Fruit fly (Drosophila melanogaster) whole organism, wandering third instar larva: ENCODE data around the gene Jwa.

Experiments
- Abd-B ChIP-seq: fragments of >200 bp; optimal IDR thresholded peaks from 2 replicates; lab custom pipeline; 2017; ENCODE audit warnings: missing biosample characterization, missing genetic modification characterization
- CG32264 ChIP-seq: fragments of 200-800 bp; sonication (Bioruptor generic); optimal IDR thresholded peaks from 2 replicates; lab custom pipeline; 2016; ENCODE audit warnings: missing biosample characterization, missing genetic modification characterization
- CG9705 ChIP-seq: fragments of 200-800 bp; sonication (Bioruptor generic); optimal IDR thresholded peaks from 2 replicates; lab custom pipeline; 2018; ENCODE audit warnings: missing biosample characterization, mild to moderate bottlenecking, missing genetic modification characterization
- CrebA ChIP-seq: fragments of 200-800 bp; sonication (Bioruptor generic); optimal IDR thresholded peaks from 2 replicates; lab custom pipeline; 2016; ENCODE audit warnings: missing biosample characterization, mild to moderate bottlenecking, missing genetic modification characterization, borderline replicate concordance
- Dfd ChIP-seq: fragments of >200 bp; optimal IDR thresholded peaks from 2 replicates; lab custom pipeline; 2017; ENCODE audit warnings: missing biosample characterization, missing genetic modification characterization
- Dif ChIP-seq: fragments of 200-275, 200-300 bp; sonication (Bioruptor generic); optimal IDR thresholded peaks from 2 replicates; lab custom pipeline; 2018; ENCODE audit warnings: missing biosample characterization, missing genetic modification characterization; ENCODE audit not compliant: partially characterized antibody
- GATAd ChIP-seq: sonication (Bioruptor generic); optimal IDR thresholded peaks from 2 replicates; lab custom pipeline; 2016; ENCODE audit warnings: missing biosample characterization, missing genetic modification characterization
- Hr83 ChIP-seq: fragments of 200-300 bp; sonication (Bioruptor generic); optimal IDR thresholded peaks from 2 replicates; lab custom pipeline; 2016; ENCODE audit warnings: missing biosample characterization, mild to moderate bottlenecking, missing genetic modification characterization, moderate library complexity; ENCODE audit not compliant: poor library complexity, severe bottlenecking
- Jra ChIP-seq: sonication (Bioruptor generic); optimal IDR thresholded peaks from 2 replicates; lab custom pipeline; 2016; ENCODE audit warnings: missing biosample characterization, missing genetic modification characterization
- Mio ChIP-seq: sonication (Bioruptor generic); optimal IDR thresholded peaks from 2 replicates; lab custom pipeline; 2016; ENCODE audit warnings: missing biosample characterization, missing genetic modification characterization
- Myc ChIP-seq: fragments of >200 bp; optimal IDR thresholded peaks from 2 replicates; lab custom pipeline; 2017
- N ChIP-seq: fragments of >200 bp; optimal IDR thresholded peaks from 2 replicates; lab custom pipeline; 2018; ENCODE audit warnings: missing biosample characterization, missing external identifiers, missing genetic modification characterization
- OdsH ChIP-seq: fragments of 200-800 bp; sonication (Bioruptor generic); optimal IDR thresholded peaks from 2 replicates; lab custom pipeline; 2016; ENCODE audit warnings: missing biosample characterization, mild to moderate bottlenecking, missing genetic modification characterization
- Rel ChIP-seq, 2 experiments: fragments of 200-800 bp; sonication (Bioruptor generic) in 1 of 2; optimal IDR thresholded peaks; 2 replicates in 1 of 2; 3 replicates in 1 of 2; lab custom pipeline; 2016 to 2019; ENCODE audit warnings: mild to moderate bottlenecking in 2 of 2, missing biosample characterization in 2 of 2, missing genetic modification characterization in 2 of 2, moderate library complexity in 1 of 2
- Sp1 ChIP-seq: fragments of 200-800 bp; sonication (Bioruptor generic); optimal IDR thresholded peaks from 3 replicates; lab custom pipeline; 2019; ENCODE audit warnings: missing biosample characterization, mild to moderate bottlenecking, missing genetic modification characterization, moderate library complexity
- Vsx2 ChIP-seq: fragments of 200-300, 225-300 bp; sonication (Bioruptor generic); optimal IDR thresholded peaks from 2 replicates; lab custom pipeline; 2018; ENCODE audit warnings: missing biosample characterization, missing genetic modification characterization; ENCODE audit not compliant: partially characterized antibody
- br ChIP-seq: fragments of 200-800 bp; sonication (Bioruptor generic); optimal IDR thresholded peaks from 2 replicates; lab custom pipeline; 2016; ENCODE audit warnings: missing biosample characterization, missing genetic modification characterization
- brk ChIP-seq: fragments of 200-800 bp; sonication (Bioruptor generic); optimal IDR thresholded peaks from 2 replicates; lab custom pipeline; 2016; ENCODE audit warnings: missing biosample characterization, mild to moderate bottlenecking, missing genetic modification characterization
- dl ChIP-seq, 2 experiments: fragments of 175-275, 200-275 bp in 1 of 2; fragments of 200-275 bp in 1 of 2; sonication (Bioruptor generic); optimal IDR thresholded peaks; lab custom pipeline; 2018; ENCODE audit warnings: mild to moderate bottlenecking in 2 of 2, missing biosample characterization in 2 of 2, missing genetic modification characterization in 2 of 2, moderate library complexity in 2 of 2; ENCODE audit not compliant: partially characterized antibody in 2 of 2, insufficient read depth in 1 of 2
- dmrt93B ChIP-seq: fragments of 200-800 bp; sonication (Bioruptor generic); optimal IDR thresholded peaks from 2 replicates; lab custom pipeline; 2018; ENCODE audit warnings: missing biosample characterization, mild to moderate bottlenecking, missing genetic modification characterization
- dsf ChIP-seq: sonication (Bioruptor generic); optimal IDR thresholded peaks from 2 replicates; lab custom pipeline; 2016; ENCODE audit warnings: missing biosample characterization, missing genetic modification characterization, borderline replicate concordance
- fru ChIP-seq: fragments of 200-800 bp; sonication (Bioruptor generic); optimal IDR thresholded peaks from 3 replicates; lab custom pipeline; 2016; ENCODE audit warnings: missing biosample characterization, mild to moderate bottlenecking, missing genetic modification characterization
- h ChIP-seq: fragments of 200-800 bp; sonication (Bioruptor generic); optimal IDR thresholded peaks from 3 replicates; lab custom pipeline; 2016; ENCODE audit warnings: missing biosample characterization, mild to moderate bottlenecking, missing genetic modification characterization
- jim ChIP-seq: fragments of 175-275, 200-325 bp; sonication (Bioruptor generic); optimal IDR thresholded peaks from 2 replicates; lab custom pipeline; 2016; ENCODE audit warnings: missing biosample characterization, mild to moderate bottlenecking, missing genetic modification characterization
- lola ChIP-seq: fragments of >200 bp; optimal IDR thresholded peaks from 2 replicates; lab custom pipeline; 2017; ENCODE audit warnings: missing biosample characterization, missing genetic modification characterization
- pan ChIP-seq: fragments of >200 bp; optimal IDR thresholded peaks from 2 replicates; lab custom pipeline; 2017
- rgr ChIP-seq: fragments of 200-800 bp; sonication (Bioruptor generic); optimal IDR thresholded peaks from 3 replicates; lab custom pipeline; 2016; ENCODE audit warnings: missing biosample characterization, mild to moderate bottlenecking, missing genetic modification characterization
- sage ChIP-seq: fragments of 200-800 bp; sonication (Bioruptor generic); optimal IDR thresholded peaks from 2 replicates; lab custom pipeline; 2016; ENCODE audit warnings: missing biosample characterization, mild to moderate bottlenecking, missing genetic modification characterization
- tai ChIP-seq: sonication (Bioruptor generic); optimal IDR thresholded peaks from 2 replicates; lab custom pipeline; 2016; ENCODE audit warnings: missing biosample characterization, missing genetic modification characterization
- usp ChIP-seq: fragments of >200 bp; optimal IDR thresholded peaks from 2 replicates; lab custom pipeline; 2017; ENCODE audit warnings: missing biosample characterization, missing genetic modification characterization

Jwa gene

dm6 chr2L:18724842-18725241 lies 19.3 kb upstream of the Jwa start:
- TF ChIP-seq N (GFP tag; lab: Kevin White, UChicago) (no peak), fru (GFP tag; lab: Kevin White, UChicago) (no peak), Rel (GFP tag; optimal IDR thresholded peaks at IDR 0.05; lab: Kevin White, UChicago) (no peak), Rel (tag; optimal IDR thresholded peaks at IDR 0.05; lab: Kevin White, UChicago) (no peak), Vsx2 (GFP tag; lab: Kevin White, UChicago) (no peak), CrebA (GFP tag; lab: Kevin White, UChicago) (no peak), Hr83 (GFP tag; lab: Kevin White, UChicago) (no peak), dmrt93B (GFP tag; lab: Kevin White, UChicago) (no peak), Jra (no peak), Sp1 (GFP tag; lab: Kevin White, UChicago) (no peak), h (GFP tag; lab: Kevin White, UChicago) (no peak), GATAd (no peak), lola (GFP tag; lab: Kevin White, UChicago) (no peak)

dm6 chr2L:18719583-18719982 lies 14.1 kb upstream of the Jwa start:
- TF ChIP-seq h (GFP tag; lab: Kevin White, UChicago) (no peak), OdsH (GFP tag; lab: Kevin White, UChicago) (no peak), Mio (GFP tag; lab: Kevin White, UChicago) (no peak), CG32264 (GFP tag; lab: Kevin White, UChicago) (no peak), jim (no peak), Jra (no peak), dl (GFP tag; optimal IDR thresholded peaks at IDR 0.05; lab: Kevin White, UChicago; ENCODE audit: insufficient read depth in 1 of 2, partially characterized antibody in 2 of 2) (no peak), Vsx2 (GFP tag; lab: Kevin White, UChicago) (no peak), pan (lab: Kevin White, UChicago) (no peak), GATAd (no peak), Myc (lab: Kevin White, UChicago) (no peak), Dfd (no peak), dmrt93B (GFP tag; lab: Kevin White, UChicago) (no peak), br (GFP tag; lab: Kevin White, UChicago) (no peak), rgr (no peak), Dif (GFP tag; lab: Kevin White, UChicago) (no peak), CG9705 (GFP tag; lab: Kevin White, UChicago) (no peak), lola (GFP tag; lab: Kevin White, UChicago) (no peak), Abd-B (GFP tag; lab: Kevin White, UChicago) (no peak), fru (GFP tag; lab: Kevin White, UChicago) (no peak)
- TF ChIP-seq, all 38 proteins: peak for 0

- TF ChIP-seq Hr83 (GFP tag; lab: Kevin White, UChicago) (no peak), h (GFP tag; lab: Kevin White, UChicago) (no peak), CG9705 (GFP tag; lab: Kevin White, UChicago) (no peak), usp (no peak), Sp1 (GFP tag; lab: Kevin White, UChicago) (no peak), dl (GFP tag; optimal IDR thresholded peaks at IDR 0.05; lab: Kevin White, UChicago; ENCODE audit: insufficient read depth in 1 of 2, partially characterized antibody in 2 of 2) (no peak), dmrt93B (GFP tag; lab: Kevin White, UChicago) (no peak), CrebA (GFP tag; lab: Kevin White, UChicago) (no peak), dsf (GFP tag; lab: Kevin White, UChicago) (no peak), CG32264 (GFP tag; lab: Kevin White, UChicago) (no peak), br (GFP tag; lab: Kevin White, UChicago) (no peak), Dfd (no peak), sage (GFP tag; lab: Kevin White, UChicago) (no peak), Dif (GFP tag; lab: Kevin White, UChicago) (no peak), brk (no peak), Mio (GFP tag; lab: Kevin White, UChicago) (no peak), N (GFP tag; lab: Kevin White, UChicago) (no peak), Vsx2 (GFP tag; lab: Kevin White, UChicago) (no peak), tai (GFP tag; lab: Kevin White, UChicago) (no peak)
These were observed 12.0 kb upstream of the Jwa start for dm6 chr2L:18717365-18718011.

- TF ChIP-seq Jra, result no peak
- TF ChIP-seq, all 38 proteins: peak for 0
These were observed 8.6 kb upstream of the Jwa start for dm6 chr2L:18714086-18714485.
